Worm (Caenorhabditis elegans): ENCODE measurements around the gene daf-18.
A peak's percentile ranks its signal among the peaks of the same experiment; 100 is the strongest.

DNA sequence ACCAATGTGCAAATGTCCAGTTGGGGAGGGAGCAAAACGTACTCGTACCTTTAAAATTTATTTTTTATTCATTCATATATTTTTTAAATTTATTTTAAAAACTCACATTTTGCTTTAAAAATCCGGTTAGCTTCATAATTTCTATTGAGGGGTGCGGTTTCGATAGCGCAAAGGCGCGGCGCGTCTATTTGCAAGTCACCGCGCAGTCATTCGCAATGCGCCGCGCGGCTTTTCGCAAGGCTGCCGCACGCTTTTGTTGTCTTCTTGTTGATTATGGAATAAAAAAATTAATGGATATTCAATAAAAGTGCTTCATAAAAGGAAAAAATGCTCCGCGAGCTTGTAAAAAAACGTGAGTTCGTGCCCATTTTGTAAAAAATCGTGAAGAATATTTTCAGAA, 34.7 kb downstream of the daf-18 start, which contains the start of the genes ears-2 and uncp-18:
- peak; percentile 91 for TF ChIP-seq mab-5 (tag; optimal IDR thresholded peaks at IDR 0.05)
- no peak for TF ChIP-seq nhr-23 (tag; optimal IDR thresholded peaks at IDR 0.05)
- TF ChIP-seq snpc-4 (tag; optimal IDR thresholded peaks at IDR 0.05): peak; percentile 62
- peak; percentile 94 for TF ChIP-seq lin-13 (GFP tag; optimal IDR thresholded peaks at IDR 0.05)
- peak; percentile 80 for TF ChIP-seq nhr-21 (tag; optimal IDR thresholded peaks at IDR 0.05)
- peak; percentile 23 for TF ChIP-seq ztf-11 (tag; optimal IDR thresholded peaks at IDR 0.05)
- peak; percentile 77 for TF ChIP-seq skn-1 (tag; optimal IDR thresholded peaks at IDR 0.05)
- TF ChIP-seq nhr-11 (tag; optimal IDR thresholded peaks at IDR 0.05): peak; percentile 36
- no peak for TF ChIP-seq ama-1 (optimal IDR thresholded peaks at IDR 0.05)
- TF ChIP-seq unc-62 (GFP tag; optimal IDR thresholded peaks at IDR 0.05): no peak
- peak; percentile 85 for TF ChIP-seq crh-2 (tag; optimal IDR thresholded peaks at IDR 0.05)
- no peak for TF ChIP-seq lin-39 (tag; optimal IDR thresholded peaks at IDR 0.05)
- no peak for TF ChIP-seq aly-2 (tag; optimal IDR thresholded peaks at IDR 0.05)

Measured in whole organism, L2 larva.